Worm (Caenorhabditis elegans): Measurements from ENCODE around the gene nhr-229.

- TF ChIP-seq ztf-11 (tag; optimal IDR thresholded peaks at IDR 0.05) (no peak), mdl-1 (tag; optimal IDR thresholded peaks at IDR 0.05) (no peak), unc-62 (GFP tag; optimal IDR thresholded peaks at IDR 0.05) (no peak), unc-86 (tag; optimal IDR thresholded peaks at IDR 0.05) (no peak), nhr-11 (tag; optimal IDR thresholded peaks at IDR 0.05) (no peak), fkh-10 (GFP tag; optimal IDR thresholded peaks at IDR 0.05) (no peak)
Observed at ce11 chrIV:17005734-17006133, 24.7 kb downstream of the nhr-229 start.

All from whole organism, L1 larva.